Fruit fly (Drosophila melanogaster): ENCODE measurements around the gene rst.

Gene rst

dm6 chrX:2987320-2987719 is 13.7 kb upstream of the rst start:
- TF ChIP-seq CG33017 (tag; optimal IDR thresholded peaks at IDR 0.05) (no peak), CG14711 (tag; optimal IDR thresholded peaks at IDR 0.05) (no peak), bab1 (GFP tag; optimal IDR thresholded peaks at IDR 0.05) (no peak), Crg-1 (GFP tag; optimal IDR thresholded peaks at IDR 0.05) (no peak), CG7045 (GFP tag; optimal IDR thresholded peaks at IDR 0.05) (no peak), Mnt (GFP tag; optimal IDR thresholded peaks at IDR 0.05) (no peak), CG1620 (GFP tag; optimal IDR thresholded peaks at IDR 0.05) (no peak), tj (GFP tag; optimal IDR thresholded peaks at IDR 0.05) (no peak)

- no peak for TF ChIP-seq cnc (optimal IDR thresholded peaks at IDR 0.05)
- no peak for TF ChIP-seq Hr96 (GFP tag; optimal IDR thresholded peaks at IDR 0.05)
- TF ChIP-seq CG14711 (tag; optimal IDR thresholded peaks at IDR 0.05), result no peak
- no peak for TF ChIP-seq toe (GFP tag; optimal IDR thresholded peaks at IDR 0.05)
- no peak for TF ChIP-seq bab1 (GFP tag; optimal IDR thresholded peaks at IDR 0.05)
- TF ChIP-seq Mnt (GFP tag; optimal IDR thresholded peaks at IDR 0.05), result no peak
- TF ChIP-seq Clk (GFP tag; optimal IDR thresholded peaks at IDR 0.05), result no peak
- no peak for TF ChIP-seq CG12768 (GFP tag; optimal IDR thresholded peaks at IDR 0.05)
- TF ChIP-seq kay (GFP tag; ENCODE audit: borderline replicate concordance), result no peak
- TF ChIP-seq tj (GFP tag; optimal IDR thresholded peaks at IDR 0.05), result no peak
- TF ChIP-seq ovo (GFP tag; optimal IDR thresholded peaks at IDR 0.05), result no peak
- TF ChIP-seq CG33017 (tag; optimal IDR thresholded peaks at IDR 0.05), result no peak
- no peak for TF ChIP-seq CG11617 (GFP tag; optimal IDR thresholded peaks at IDR 0.05)
- no peak for TF ChIP-seq pad (GFP tag; optimal IDR thresholded peaks at IDR 0.05)
- no peak for TF ChIP-seq CG7101 (tag; optimal IDR thresholded peaks at IDR 0.05)
- TF ChIP-seq CG7045 (GFP tag; optimal IDR thresholded peaks at IDR 0.05), result no peak
- no peak for TF ChIP-seq Crg-1 (GFP tag; optimal IDR thresholded peaks at IDR 0.05)
- TF ChIP-seq cic (GFP tag; optimal IDR thresholded peaks at IDR 0.05), result no peak
- TF ChIP-seq CG5204 (GFP tag; optimal IDR thresholded peaks at IDR 0.05), result no peak
Observed at dm6 chrX:2984902-2985772, 11.5 kb upstream of the rst start.

DNA sequence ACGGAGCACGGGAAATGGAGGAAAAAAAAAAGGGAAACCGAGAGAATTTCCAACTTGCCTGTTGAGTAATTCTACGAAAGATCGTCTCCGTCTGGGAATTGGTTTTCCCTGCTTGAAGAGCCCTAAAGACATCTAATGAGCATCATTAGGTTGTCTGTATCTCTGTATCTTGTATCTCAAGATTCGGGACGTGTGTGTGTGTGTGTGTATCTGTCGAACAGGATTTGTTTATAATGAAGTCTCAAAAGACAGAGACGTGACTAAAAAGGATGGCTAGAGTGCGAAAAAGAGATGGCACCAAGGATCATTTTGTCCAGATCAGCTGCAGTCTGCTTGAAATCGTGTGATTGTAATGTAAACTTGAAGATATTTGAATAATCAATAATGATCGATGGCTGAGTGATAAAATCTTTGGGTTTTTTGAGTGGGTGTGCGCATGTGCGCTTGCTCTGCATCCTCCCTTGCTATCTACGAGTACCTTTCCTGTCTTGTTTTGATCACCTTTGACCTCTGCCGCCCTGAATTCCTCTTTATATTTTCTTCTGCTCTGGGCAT is 8.9 kb upstream of the rst start:
- no peak for TF ChIP-seq CG11617 (GFP tag; optimal IDR thresholded peaks at IDR 0.05)
- TF ChIP-seq CG14711 (tag; optimal IDR thresholded peaks at IDR 0.05), result no peak
- TF ChIP-seq toe (GFP tag; optimal IDR thresholded peaks at IDR 0.05), result no peak
- no peak for TF ChIP-seq CG33017 (tag; optimal IDR thresholded peaks at IDR 0.05)
- TF ChIP-seq cic (GFP tag; optimal IDR thresholded peaks at IDR 0.05), result no peak
- TF ChIP-seq Hr96 (GFP tag; optimal IDR thresholded peaks at IDR 0.05), result no peak
- no peak for TF ChIP-seq kay (GFP tag; ENCODE audit: borderline replicate concordance)
- no peak for TF ChIP-seq ovo (GFP tag; optimal IDR thresholded peaks at IDR 0.05)
- no peak for TF ChIP-seq Crg-1 (GFP tag; optimal IDR thresholded peaks at IDR 0.05)
- TF ChIP-seq bab1 (GFP tag; optimal IDR thresholded peaks at IDR 0.05), result no peak
- no peak for TF ChIP-seq Mnt (GFP tag; optimal IDR thresholded peaks at IDR 0.05)
- TF ChIP-seq CG1620 (GFP tag; optimal IDR thresholded peaks at IDR 0.05), result no peak
- no peak for TF ChIP-seq CG5204 (GFP tag; optimal IDR thresholded peaks at IDR 0.05)
- no peak for TF ChIP-seq pad (GFP tag; optimal IDR thresholded peaks at IDR 0.05)
- TF ChIP-seq CG7045 (GFP tag; optimal IDR thresholded peaks at IDR 0.05), result no peak
- TF ChIP-seq Clk (GFP tag; optimal IDR thresholded peaks at IDR 0.05), result no peak
- no peak for TF ChIP-seq tj (GFP tag; optimal IDR thresholded peaks at IDR 0.05)
- TF ChIP-seq cnc (optimal IDR thresholded peaks at IDR 0.05), result no peak

DNA sequence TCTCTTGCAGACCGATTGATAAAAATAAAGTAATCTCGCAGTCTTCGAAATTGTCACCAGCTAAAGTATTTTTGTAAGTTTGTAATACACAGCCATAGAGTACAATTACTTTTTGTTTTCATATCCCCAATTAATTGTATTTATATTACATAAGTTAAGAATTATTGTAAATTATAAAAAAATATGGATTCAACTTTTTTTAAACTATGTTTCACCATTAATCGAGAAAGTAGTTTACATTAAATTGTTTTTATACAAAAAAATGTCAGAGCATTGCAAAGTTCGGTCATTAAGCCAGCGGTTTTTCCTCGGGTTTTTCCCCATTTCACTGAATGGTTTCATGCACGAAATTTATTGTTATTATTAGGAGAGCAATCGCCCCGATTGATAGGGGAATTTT is 6.7 kb upstream of the rst start:
- TF ChIP-seq CG7101 (tag; optimal IDR thresholded peaks at IDR 0.05), result no peak
- no peak for TF ChIP-seq Hr96 (GFP tag; optimal IDR thresholded peaks at IDR 0.05)
- TF ChIP-seq CG7045 (GFP tag; optimal IDR thresholded peaks at IDR 0.05), result no peak

DNA sequence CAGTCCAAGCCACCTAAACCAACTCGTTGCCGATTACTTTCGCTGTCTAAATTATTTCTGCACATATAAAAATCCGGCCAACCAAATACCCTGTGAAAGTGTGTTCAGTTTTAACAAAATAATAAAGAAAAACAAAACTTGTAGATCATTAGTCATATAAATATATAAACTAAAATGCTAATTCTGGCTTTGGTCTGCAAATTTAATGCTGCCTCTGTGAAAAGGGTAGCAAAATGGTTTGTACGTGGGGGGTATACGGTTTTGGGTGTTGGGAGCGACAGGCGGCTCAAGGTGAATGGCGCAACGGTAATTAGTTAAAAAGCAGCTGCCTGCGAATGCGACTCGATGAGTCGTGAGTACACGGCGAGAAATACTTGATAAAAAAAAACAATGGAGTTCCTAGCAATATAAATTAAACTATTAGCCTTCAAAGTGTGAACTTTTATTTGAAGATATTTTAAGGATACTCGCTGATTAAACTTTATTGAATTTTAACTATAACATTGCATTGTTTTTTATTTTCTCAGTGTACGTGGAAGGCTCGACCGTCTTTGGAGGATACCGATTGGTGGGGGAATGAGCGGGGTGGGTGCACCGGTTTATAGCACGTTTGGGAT is 4.3 kb upstream of the rst start:
- no peak for TF ChIP-seq Hr96 (GFP tag; optimal IDR thresholded peaks at IDR 0.05)
- no peak for TF ChIP-seq Mnt (GFP tag; optimal IDR thresholded peaks at IDR 0.05)
- TF ChIP-seq bab1 (GFP tag; optimal IDR thresholded peaks at IDR 0.05), result no peak
- TF ChIP-seq pad (GFP tag; optimal IDR thresholded peaks at IDR 0.05), result no peak
- TF ChIP-seq CG5204 (GFP tag; optimal IDR thresholded peaks at IDR 0.05), result no peak
- no peak for TF ChIP-seq Clk (GFP tag; optimal IDR thresholded peaks at IDR 0.05)
- TF ChIP-seq toe (GFP tag; optimal IDR thresholded peaks at IDR 0.05), result no peak
- TF ChIP-seq CG14711 (tag; optimal IDR thresholded peaks at IDR 0.05), result no peak
- no peak for TF ChIP-seq cnc (optimal IDR thresholded peaks at IDR 0.05)
- no peak for TF ChIP-seq cic (GFP tag; optimal IDR thresholded peaks at IDR 0.05)

dm6 chrX:2969039-2969438 is 4.6 kb downstream of the rst start:
- TF ChIP-seq tj (GFP tag; optimal IDR thresholded peaks at IDR 0.05) (no peak), toe (GFP tag; optimal IDR thresholded peaks at IDR 0.05) (no peak), bab1 (GFP tag; optimal IDR thresholded peaks at IDR 0.05) (no peak), CG14711 (tag; optimal IDR thresholded peaks at IDR 0.05) (no peak), CG12768 (GFP tag; optimal IDR thresholded peaks at IDR 0.05) (no peak), kay (GFP tag; ENCODE audit: borderline replicate concordance) (no peak)
